Fruit fly (Drosophila melanogaster) whole organism: ENCODE results near the gene spn-B.

Experiments
- EcR ChIP-seq, 2 experiments: fragments of >200 bp; optimal IDR thresholded peaks; 2 replicates each; lab custom pipeline; 2017; ENCODE audit warnings: missing biosample characterization in 2 of 2, missing genetic modification characterization in 2 of 2, missing genetic modification reagents in 2 of 2
- psq ChIP-seq: fragments of >200 bp; optimal IDR thresholded peaks from 2 replicates; lab custom pipeline; 2017
- usp ChIP-seq: fragments of >200 bp; optimal IDR thresholded peaks from 2 replicates; lab custom pipeline; 2017; ENCODE audit warnings: missing biosample characterization, missing genetic modification characterization, mixed read lengths

dm6 chr3R:14288669-14289383, 39.0 kb upstream of the spn-B start, which contains the start of gene red:
- TF ChIP-seq usp = no peak
- TF ChIP-seq psq (lab: Kevin White, UChicago) = no peak
- no peak for TF ChIP-seq EcR (GFP tag; optimal IDR thresholded peaks at IDR 0.05; lab: Kevin White, UChicago)
